Fruit fly (Drosophila melanogaster): Measurements from ENCODE around the gene CG1317.

DNA sequence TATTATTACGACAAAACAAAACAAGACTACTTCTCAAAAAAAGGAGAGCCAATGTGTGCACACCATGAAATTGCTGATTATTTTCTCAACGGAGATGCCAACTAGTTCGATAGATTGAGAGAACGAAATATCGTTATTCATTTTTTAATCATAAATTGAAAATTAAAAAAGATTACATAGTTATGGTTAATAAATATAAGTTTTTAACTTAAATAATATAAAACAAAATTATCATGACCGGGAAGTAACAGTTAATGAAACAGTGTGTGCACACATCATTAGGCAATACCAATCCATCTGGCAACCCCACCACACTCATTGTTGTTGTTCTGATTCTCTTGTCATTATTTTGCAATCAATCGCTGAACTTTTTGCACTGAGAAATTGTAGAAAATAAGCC is at the start of gene CG1317, which contains the start of gene CG8993:
- TF ChIP-seq usp (GFP tag; optimal IDR thresholded peaks at IDR 0.05) = no peak
- no peak for TF ChIP-seq pan (optimal IDR thresholded peaks at IDR 0.05)
- TF ChIP-seq CG8478 (optimal IDR thresholded peaks at IDR 0.05) = no peak
- no peak for TF ChIP-seq psq (optimal IDR thresholded peaks at IDR 0.05)
